Fruit fly (Drosophila melanogaster) whole organism, pupa: ENCODE measurements around the gene prt.

Experiments
- CG12605 ChIP-seq: fragments of 200-800 bp; sonication (Bioruptor generic); IDR thresholded peaks from 2 replicates; pipeline ENCODE4 v1.3.6; 2022; ENCODE audit warnings: missing biosample characterization, missing genetic modification characterization
- CG13204 ChIP-seq: fragments of 200-800 bp; sonication (Bioruptor generic); optimal IDR thresholded peaks from 2 replicates; lab custom pipeline; 2018; ENCODE audit warnings: missing biosample characterization, mild to moderate bottlenecking, missing genetic modification characterization, moderate library complexity
- CG14655 ChIP-seq: fragments of 200-800 bp; sonication (Bioruptor generic); optimal IDR thresholded peaks from 3 replicates; lab custom pipeline; 2017; ENCODE audit warnings: mild to moderate bottlenecking, missing biosample characterization, missing genetic modification reagents, missing genetic modification characterization
- CG15710 ChIP-seq: fragments of 200-800 bp; sonication (Bioruptor generic); optimal IDR thresholded peaks from 2 replicates; lab custom pipeline; 2018; ENCODE audit warnings: missing biosample characterization, mild to moderate bottlenecking, missing genetic modification characterization, moderate library complexity
- CG34367 ChIP-seq: fragments of 200-800 bp; sonication (Bioruptor generic); optimal IDR thresholded peaks from 2 replicates; lab custom pipeline; 2018; ENCODE audit warnings: missing biosample characterization, mild to moderate bottlenecking, missing genetic modification characterization
- CG9948 ChIP-seq: fragments of 200-800 bp; sonication (Bioruptor generic); optimal IDR thresholded peaks from 2 replicates; lab custom pipeline; 2018; ENCODE audit warnings: missing biosample characterization, mild to moderate bottlenecking, missing genetic modification characterization, moderate library complexity
- Snoo ChIP-seq: fragments of 200-800 bp; sonication (Bioruptor generic); optimal IDR thresholded peaks from 3 replicates; lab custom pipeline; 2017; ENCODE audit warnings: missing biosample characterization, mild to moderate bottlenecking, missing genetic modification characterization, inconsistent platforms

DNA sequence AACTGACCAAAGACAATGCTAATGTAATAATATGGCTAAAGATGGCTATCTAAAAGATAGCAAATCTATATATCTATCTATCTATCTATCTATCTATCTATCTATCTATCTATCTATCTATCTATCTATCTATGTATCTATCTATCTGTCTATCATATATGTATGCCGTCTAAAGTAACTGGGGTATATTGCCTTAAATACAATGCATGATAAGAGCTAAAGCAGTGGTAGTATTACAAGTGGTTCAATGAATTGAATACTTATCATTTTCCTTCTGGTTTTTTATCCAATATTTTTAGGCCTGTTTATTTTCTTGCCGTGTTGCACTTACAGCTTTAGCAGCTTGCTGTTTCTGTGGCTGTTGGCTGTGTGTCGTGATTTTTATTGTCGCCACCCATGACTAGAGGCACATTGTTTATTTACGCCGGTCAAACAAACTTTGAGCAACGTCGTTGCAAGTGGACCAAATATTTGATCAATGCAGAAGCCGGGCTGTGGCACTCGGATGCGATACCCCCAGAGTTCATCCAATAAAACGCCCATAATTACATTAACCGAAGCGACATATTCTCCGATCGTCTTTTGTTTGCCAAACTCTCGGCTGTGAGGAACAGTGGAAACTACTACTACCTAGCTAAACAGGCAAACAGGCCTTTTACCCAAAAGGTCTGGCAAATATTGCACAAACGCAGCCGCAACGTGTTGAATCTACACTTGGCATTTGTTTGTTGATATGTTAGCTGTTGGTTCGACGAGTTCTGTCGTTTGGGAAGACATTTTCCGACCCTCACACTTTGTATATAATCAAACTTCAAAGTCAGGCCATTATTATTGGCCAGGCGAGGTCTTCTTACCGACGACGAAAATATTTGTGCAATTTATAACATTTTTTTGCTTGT, 39.1 kb upstream of the prt start:
- TF ChIP-seq CG13204 (GFP tag; lab: Kevin White, UChicago) (no peak), CG9948 (tag; lab: Kevin White, UChicago) (peak; percentile 20), CG15710 (tag; lab: Kevin White, UChicago) (peak; percentile 45), CG14655 (peak; percentile 66), CG12605 (GFP tag; lab: Robert Waterston, UW) (no peak), Snoo (tag; lab: Kevin White, UChicago) (no peak), CG34367 (peak; percentile 17)
